Worm (Caenorhabditis elegans): ENCODE measurements around the gene mpz-1.

mpz-1 gene

DNA sequence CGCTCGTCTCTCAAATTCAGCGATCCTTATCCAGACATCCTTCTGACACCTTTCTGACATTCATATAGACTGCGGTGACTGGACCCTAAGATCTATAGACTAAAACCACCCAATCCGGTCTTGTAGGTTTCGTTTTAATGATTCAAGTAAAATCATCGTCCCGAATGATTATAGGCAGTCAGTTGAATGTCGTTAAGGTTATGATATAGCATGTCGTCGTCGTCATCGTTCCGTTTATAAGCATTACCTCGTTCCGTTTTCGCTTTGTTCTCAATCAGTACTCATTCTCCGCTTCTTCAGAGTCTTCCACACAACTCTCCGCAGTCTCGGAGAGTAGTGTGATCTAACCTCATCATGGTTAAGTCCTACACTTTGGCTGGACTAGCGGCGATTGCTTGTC lies 69.3 kb downstream of the mpz-1 start, which contains the start of gene bli-1:
TSS of gene bli-1 (plus strand) at position 301 of the 400 bp plus-strand sequence.
- TF ChIP-seq ceh-16 (tag; optimal IDR thresholded peaks at IDR 0.05): no peak
- TF ChIP-seq ztf-1 (GFP tag; conservative IDR thresholded peaks at IDR 0.05): no peak
- TF ChIP-seq elt-3 (tag; optimal IDR thresholded peaks at IDR 0.05): no peak
- TF ChIP-seq mab-5 (tag; optimal IDR thresholded peaks at IDR 0.05): no peak
- TF ChIP-seq F13H6.1 (tag; optimal IDR thresholded peaks at IDR 0.05): no peak
- TF ChIP-seq peb-1 (tag; optimal IDR thresholded peaks at IDR 0.05): no peak
- no peak for TF ChIP-seq elt-1 (tag; optimal IDR thresholded peaks at IDR 0.05)
- no peak for TF ChIP-seq alr-1 (tag; optimal IDR thresholded peaks at IDR 0.05)
- no peak for TF ChIP-seq nhr-23 (tag; optimal IDR thresholded peaks at IDR 0.05)
- TF ChIP-seq gmeb-1 (tag; optimal IDR thresholded peaks at IDR 0.05): no peak
- TF ChIP-seq mdl-1 (tag; optimal IDR thresholded peaks at IDR 0.05): no peak
- TF ChIP-seq lin-13 (GFP tag; optimal IDR thresholded peaks at IDR 0.05): no peak
- no peak for TF ChIP-seq nhr-77 (tag; optimal IDR thresholded peaks at IDR 0.05)
- no peak for TF ChIP-seq sem-4 (tag; optimal IDR thresholded peaks at IDR 0.05)
- TF ChIP-seq unc-62 (GFP tag; optimal IDR thresholded peaks at IDR 0.05): no peak
- no peak for TF ChIP-seq Y55F3AM.14 (GFP tag; optimal IDR thresholded peaks at IDR 0.05)
- no peak for TF ChIP-seq nhr-25 (tag; optimal IDR thresholded peaks at IDR 0.05)
- no peak for TF ChIP-seq ZK546.5 (tag; optimal IDR thresholded peaks at IDR 0.05)
- no peak for TF ChIP-seq C34F6.9 (tag; optimal IDR thresholded peaks at IDR 0.05)
- no peak for TF ChIP-seq sma-9 (GFP tag; optimal IDR thresholded peaks at IDR 0.05)
- no peak for TF ChIP-seq sma-9 (tag; optimal IDR thresholded peaks at IDR 0.05)

DNA sequence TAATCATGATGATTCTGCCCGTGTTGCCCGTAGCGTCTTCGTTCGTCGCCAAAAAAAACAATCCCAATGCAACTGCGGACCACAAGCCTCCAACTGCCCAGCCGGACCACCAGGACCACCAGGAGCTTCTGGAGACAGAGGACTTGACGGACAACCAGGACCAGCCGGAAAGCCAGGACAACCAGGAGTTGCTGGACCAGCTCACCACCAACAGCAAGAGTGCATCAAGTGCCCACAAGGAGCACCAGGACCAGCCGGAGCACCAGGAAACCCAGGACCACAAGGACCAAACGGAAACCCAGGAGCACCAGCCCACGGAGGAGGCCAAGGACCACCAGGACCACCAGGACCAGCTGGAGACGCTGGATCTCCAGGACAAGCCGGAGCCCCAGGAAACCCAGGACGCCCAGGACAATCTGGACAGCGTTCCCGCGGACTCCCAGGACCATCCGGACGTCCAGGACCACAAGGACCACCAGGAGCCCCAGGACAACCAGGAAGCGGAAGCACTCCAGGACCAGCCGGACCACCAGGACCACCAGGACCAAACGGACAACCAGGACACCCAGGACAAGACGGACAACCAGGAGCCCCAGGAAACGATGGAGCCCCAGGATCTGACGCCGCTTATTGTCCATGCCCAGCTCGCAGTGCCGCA lies 70.4 kb downstream of the mpz-1 start:
- TF ChIP-seq alr-1 (tag; optimal IDR thresholded peaks at IDR 0.05) (no peak), lin-39 (tag; optimal IDR thresholded peaks at IDR 0.05) (no peak), elt-3 (tag; optimal IDR thresholded peaks at IDR 0.05) (no peak), mdl-1 (tag; optimal IDR thresholded peaks at IDR 0.05) (no peak), lsy-2 (tag; optimal IDR thresholded peaks at IDR 0.05) (no peak), lin-11 (tag; optimal IDR thresholded peaks at IDR 0.05) (no peak), nhr-23 (tag; optimal IDR thresholded peaks at IDR 0.05) (no peak), crh-2 (tag; optimal IDR thresholded peaks at IDR 0.05) (no peak), Y55F3AM.14 (GFP tag; optimal IDR thresholded peaks at IDR 0.05) (no peak), unc-55 (GFP tag; optimal IDR thresholded peaks at IDR 0.05) (no peak), dmd-4 (tag; optimal IDR thresholded peaks at IDR 0.05) (no peak), peb-1 (tag; optimal IDR thresholded peaks at IDR 0.05) (no peak), nhr-25 (tag; optimal IDR thresholded peaks at IDR 0.05) (no peak), nhr-12 (tag; optimal IDR thresholded peaks at IDR 0.05) (no peak), unc-39 (tag; optimal IDR thresholded peaks at IDR 0.05) (no peak), nhr-129 (tag; optimal IDR thresholded peaks at IDR 0.05) (no peak)

DNA sequence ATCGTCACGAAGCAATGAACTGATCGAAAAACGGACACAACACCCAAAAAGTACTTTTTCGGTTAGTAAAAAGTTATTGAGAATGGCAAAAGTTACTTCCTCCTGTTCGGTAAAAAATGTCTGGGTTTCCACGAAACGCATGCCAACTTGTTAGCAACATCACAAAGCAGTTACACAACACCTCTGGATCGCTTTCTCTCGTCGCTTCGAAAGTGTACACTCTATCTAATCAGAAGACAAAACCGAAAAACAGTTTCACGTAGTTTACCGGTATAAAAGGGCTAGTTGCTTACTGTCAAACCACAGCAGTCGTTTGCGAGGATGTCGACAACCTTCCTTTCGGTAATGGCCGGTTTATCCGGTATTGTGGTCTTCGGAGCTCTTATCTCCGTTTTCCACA lies 71.0 kb downstream of the mpz-1 start, which contains the start of gene col-80:
TSS of gene col-80 (plus strand) at position 301 of the 400 bp plus-strand sequence.
- no peak for TF ChIP-seq ztf-11 (tag; optimal IDR thresholded peaks at IDR 0.05)
- no peak for TF ChIP-seq snpc-4 (tag; optimal IDR thresholded peaks at IDR 0.05)
- TF ChIP-seq nhr-10 (tag; optimal IDR thresholded peaks at IDR 0.05): no peak
- no peak for TF ChIP-seq blmp-1 (tag; optimal IDR thresholded peaks at IDR 0.05; ENCODE audit: insufficient read depth)
- no peak for TF ChIP-seq aly-2 (tag; optimal IDR thresholded peaks at IDR 0.05)
- TF ChIP-seq nhr-6 (tag; optimal IDR thresholded peaks at IDR 0.05): no peak
- no peak for TF ChIP-seq sma-3 (GFP tag; optimal IDR thresholded peaks at IDR 0.05)
- TF ChIP-seq elt-3 (tag; optimal IDR thresholded peaks at IDR 0.05): no peak
- TF ChIP-seq crh-2 (tag; optimal IDR thresholded peaks at IDR 0.05): no peak
- no peak for TF ChIP-seq elt-1 (tag; optimal IDR thresholded peaks at IDR 0.05)

DNA sequence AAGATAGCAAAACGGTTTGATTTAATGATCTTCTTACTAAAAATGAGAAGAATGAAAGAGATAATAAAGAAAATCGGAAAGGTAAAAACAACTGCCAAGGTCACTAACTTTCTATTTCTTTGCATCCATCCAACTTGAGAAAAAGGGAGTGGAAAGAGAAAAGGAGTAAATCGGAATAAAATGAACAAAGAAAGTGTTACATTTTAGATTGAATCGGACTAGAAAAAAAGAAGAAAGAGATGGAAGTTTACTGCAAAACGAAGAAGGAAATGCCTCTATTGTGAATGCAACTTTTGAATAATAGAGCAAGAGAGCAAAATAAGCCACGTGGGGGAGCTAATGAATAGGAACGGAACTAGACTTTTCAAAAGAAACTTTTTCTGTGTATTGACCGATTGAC lies 71.9 kb downstream of the mpz-1 start:
- TF ChIP-seq skn-1 (tag; optimal IDR thresholded peaks at IDR 0.05) (no peak), nhr-25 (tag; optimal IDR thresholded peaks at IDR 0.05) (peak; percentile 75), blmp-1 (tag; optimal IDR thresholded peaks at IDR 0.05; ENCODE audit: insufficient read depth) (peak; percentile 94), elt-1 (tag; optimal IDR thresholded peaks at IDR 0.05) (no peak)
